Worm (Caenorhabditis elegans) whole organism, young adult: Measurements from ENCODE around the gene Y39G8B.5.

ENCODE experiments used
- B0261.1 ChIP-seq: sonication (generic microtip); optimal IDR thresholded peaks from 2 replicates; lab custom pipeline; 2016; ENCODE audit warnings: mild to moderate bottlenecking, missing genetic modification characterization, moderate library complexity, missing compliant biosample characterization
- C17E4.6 ChIP-seq: fragments of 200-800 bp; sonication (Bioruptor generic); IDR thresholded peaks from 2 replicates; pipeline ENCODE4 v1.3.6; 2022; ENCODE audit warnings: missing genetic modification reagents, missing genetic modification characterization, missing compliant biosample characterization
- D2030.7 ChIP-seq: fragments of 200-800 bp; sonication (Bioruptor generic); IDR thresholded peaks from 2 replicates; pipeline ENCODE4 v1.3.6; 2022; ENCODE audit warnings: missing genetic modification reagents, missing genetic modification characterization, missing compliant biosample characterization
- F22D6.2 ChIP-seq: sonication (generic microtip); optimal IDR thresholded peaks from 2 replicates; lab custom pipeline; 2016; ENCODE audit warnings: mild to moderate bottlenecking, missing genetic modification characterization, missing compliant biosample characterization
- F23B12.7 ChIP-seq: sonication (generic microtip); optimal IDR thresholded peaks from 2 replicates; lab custom pipeline; 2017; ENCODE audit warnings: missing genetic modification characterization, mild to moderate bottlenecking, missing compliant biosample characterization, antibody characterized with exemption, moderate library complexity; ENCODE audit not compliant: insufficient read depth
- F49E8.2 ChIP-seq: sonication (generic microtip); optimal IDR thresholded peaks from 3 replicates; lab custom pipeline; 2017; ENCODE audit warnings: missing genetic modification characterization, mild to moderate bottlenecking, missing compliant biosample characterization, antibody characterized with exemption, moderate library complexity; ENCODE audit not compliant: insufficient read depth
- F57C9.4 ChIP-seq: sonication (generic microtip); optimal IDR thresholded peaks from 2 replicates; lab custom pipeline; 2017; ENCODE audit warnings: mild to moderate bottlenecking, missing genetic modification characterization, missing compliant biosample characterization
- K12H6.12 ChIP-seq: fragments of 200-800 bp; sonication (Bioruptor generic); optimal IDR thresholded peaks from 2 replicates; lab custom pipeline; 2018; ENCODE audit warnings: mild to moderate bottlenecking, missing genetic modification characterization, missing compliant biosample characterization
- Y53F4B.3 ChIP-seq: fragments of 200-800 bp; sonication (Bioruptor generic); IDR thresholded peaks from 2 replicates; pipeline ENCODE4 v1.3.6; 2022; ENCODE audit warnings: missing genetic modification reagents, missing genetic modification characterization, missing compliant biosample characterization
- Y56A3A.18 ChIP-seq: fragments of 200-800 bp; sonication (Bioruptor generic); IDR thresholded peaks from 2 replicates; pipeline ENCODE4 v1.3.6; 2022; ENCODE audit warnings: missing genetic modification reagents, missing genetic modification characterization, missing compliant biosample characterization
- Y67H2A.10 ChIP-seq: fragments of 200-800 bp; sonication (Bioruptor generic); conservative IDR thresholded peaks from 2 replicates; pipeline ENCODE4 v1.3.6; 2022; ENCODE audit warnings: missing genetic modification reagents, missing genetic modification characterization, missing compliant biosample characterization
- Y95B8A.8 ChIP-seq: fragments of 200-800 bp; sonication (Bioruptor generic); IDR thresholded peaks from 2 replicates; pipeline ENCODE4 v1.3.6; 2022; ENCODE audit warnings: missing genetic modification reagents, missing genetic modification characterization, missing compliant biosample characterization
- ama-1 ChIP-seq, 3 experiments: fragments of 150-350 bp in 1 of 3; sonication (generic microtip) in 2 of 3; optimal IDR thresholded peaks; 2 replicates each; lab custom pipeline; 2014 to 2018; ENCODE audit warnings: missing biosample characterization in 2 of 3, missing genetic modification characterization in 2 of 3, missing genetic modification reagents in 2 of 3
- aptf-2 ChIP-seq: fragments of 200-800 bp; sonication (Bioruptor generic); conservative IDR thresholded peaks from 2 replicates; pipeline ENCODE4 v1.3.6; 2022; ENCODE audit warnings: missing genetic modification reagents, missing genetic modification characterization, missing compliant biosample characterization
- attf-3 ChIP-seq: fragments of 200-800 bp; sonication (Bioruptor generic); conservative IDR thresholded peaks from 2 replicates; pipeline ENCODE4 v1.3.6; 2022; ENCODE audit warnings: missing genetic modification reagents, missing genetic modification characterization, missing compliant biosample characterization
- attf-6 ChIP-seq: fragments of 200-800 bp; sonication (Bioruptor generic); IDR thresholded peaks from 2 replicates; pipeline ENCODE4 v1.3.6; 2022; ENCODE audit warnings: missing genetic modification reagents, missing genetic modification characterization, missing compliant biosample characterization
- bed-1 ChIP-seq: fragments of 200-800 bp; sonication (Bioruptor generic); IDR thresholded peaks from 2 replicates; pipeline ENCODE4 v1.3.6; 2022; ENCODE audit warnings: missing genetic modification reagents, missing genetic modification characterization, missing compliant biosample characterization
- cebp-2 ChIP-seq: fragments of 200-800 bp; sonication (Bioruptor generic); IDR thresholded peaks from 2 replicates; pipeline ENCODE4 v1.3.6; 2022; ENCODE audit warnings: missing genetic modification characterization, missing compliant biosample characterization
- chd-7 ChIP-seq: sonication (generic microtip); optimal IDR thresholded peaks from 2 replicates; lab custom pipeline; 2016; ENCODE audit warnings: mild to moderate bottlenecking, missing genetic modification characterization, moderate library complexity, missing compliant biosample characterization
- die-1 ChIP-seq: sonication (generic microtip); optimal IDR thresholded peaks from 2 replicates; lab custom pipeline; 2016; ENCODE audit warnings: missing genotype, mild to moderate bottlenecking, missing genetic modification characterization, missing compliant biosample characterization
- dpff-1 ChIP-seq: sonication (generic microtip); optimal IDR thresholded peaks from 2 replicates; lab custom pipeline; 2017; ENCODE audit warnings: mild to moderate bottlenecking, missing genetic modification characterization, missing compliant biosample characterization
- dpl-1 ChIP-seq: fragments of 150-350 bp; optimal IDR thresholded peaks from 2 replicates; lab custom pipeline; 2014; ENCODE audit warnings: missing biosample characterization, missing genetic modification reagents, missing genetic modification characterization
- efl-1 ChIP-seq: fragments of 150-350 bp; optimal IDR thresholded peaks from 2 replicates; lab custom pipeline; 2014; ENCODE audit warnings: missing biosample characterization, missing genetic modification reagents, missing genetic modification characterization
- egl-18 ChIP-seq: fragments of 200-800 bp; sonication (Bioruptor generic); IDR thresholded peaks from 2 replicates; pipeline ENCODE4 v1.3.6; 2022; ENCODE audit warnings: missing genetic modification reagents, missing genetic modification characterization, missing compliant biosample characterization
- egl-44 ChIP-seq: fragments of 200-800 bp; sonication (Bioruptor generic); IDR thresholded peaks from 2 replicates; pipeline ENCODE4 v1.3.6; 2022; ENCODE audit warnings: missing genetic modification reagents, missing genetic modification characterization, missing compliant biosample characterization
- ekl-4 ChIP-seq: fragments of 200-800 bp; sonication (Bioruptor generic); IDR thresholded peaks from 2 replicates; pipeline ENCODE4 v1.3.6; 2022; ENCODE audit warnings: missing genetic modification reagents, missing genetic modification characterization, missing compliant biosample characterization
- him-1 ChIP-seq: sonication (generic microtip); optimal IDR thresholded peaks from 2 replicates; lab custom pipeline; 2016; ENCODE audit warnings: missing genotype, missing genetic modification reagents, missing genetic modification characterization, missing compliant biosample characterization
- hlh-12 ChIP-seq: sonication (generic microtip); optimal IDR thresholded peaks from 2 replicates; lab custom pipeline; 2016; ENCODE audit warnings: missing genetic modification characterization, missing compliant biosample characterization
- hmg-1.2 ChIP-seq: fragments of 200-800 bp; sonication (Bioruptor generic); IDR thresholded peaks from 2 replicates; pipeline ENCODE4 v1.3.6; 2022; ENCODE audit warnings: missing genetic modification reagents, missing genetic modification characterization, missing compliant biosample characterization
- hrde-1 ChIP-seq: sonication (generic microtip); optimal IDR thresholded peaks from 2 replicates; lab custom pipeline; 2016; ENCODE audit warnings: missing genetic modification characterization, mild to moderate bottlenecking, missing compliant biosample characterization, moderate library complexity, missing genotype, missing genetic modification reagents, borderline replicate concordance
- lin-26 ChIP-seq: fragments of 200-800 bp; sonication (Bioruptor generic); IDR thresholded peaks from 2 replicates; pipeline ENCODE4 v1.3.6; 2022; ENCODE audit warnings: missing genetic modification reagents, missing genetic modification characterization, missing compliant biosample characterization
- lin-40 ChIP-seq: sonication (generic microtip); optimal IDR thresholded peaks from 2 replicates; lab custom pipeline; 2016; ENCODE audit warnings: missing genetic modification characterization, mild to moderate bottlenecking, missing compliant biosample characterization, missing genotype, missing genetic modification reagents
- lin-54 ChIP-seq: fragments of 200-800 bp; sonication (Bioruptor generic); optimal IDR thresholded peaks from 2 replicates; lab custom pipeline; 2018; ENCODE audit warnings: mild to moderate bottlenecking, missing genetic modification characterization, missing compliant biosample characterization
- madf-10 ChIP-seq: sonication (generic microtip); optimal IDR thresholded peaks from 2 replicates; lab custom pipeline; 2016; ENCODE audit warnings: mild to moderate bottlenecking, missing genetic modification characterization, missing compliant biosample characterization
- mcd-1 ChIP-seq: fragments of 200-800 bp; sonication (Bioruptor generic); IDR thresholded peaks from 2 replicates; pipeline ENCODE4 v1.3.6; 2022; ENCODE audit warnings: missing genetic modification reagents, missing genetic modification characterization, missing compliant biosample characterization
- mes-4 ChIP-seq: sonication (generic microtip); optimal IDR thresholded peaks from 2 replicates; lab custom pipeline; 2016; ENCODE audit warnings: missing genotype, missing genetic modification characterization, missing compliant biosample characterization
- nfya-1 ChIP-seq: sonication (generic microtip); optimal IDR thresholded peaks from 2 replicates; lab custom pipeline; 2017; ENCODE audit warnings: antibody characterized with exemption, missing compliant biosample characterization, missing genetic modification characterization, borderline replicate concordance; ENCODE audit not compliant: insufficient read depth
- nhr-179 ChIP-seq: sonication (generic microtip); optimal IDR thresholded peaks from 2 replicates; lab custom pipeline; 2016; ENCODE audit warnings: mild to moderate bottlenecking, missing genetic modification characterization, missing compliant biosample characterization
- nhr-80 ChIP-seq: sonication (generic microtip); optimal IDR thresholded peaks from 2 replicates; lab custom pipeline; 2016; ENCODE audit warnings: missing genetic modification characterization, missing compliant biosample characterization
- repo-1 ChIP-seq: sonication (generic microtip); optimal IDR thresholded peaks from 2 replicates; lab custom pipeline; 2017; ENCODE audit warnings: mild to moderate bottlenecking, missing genetic modification characterization, missing compliant biosample characterization
- snpc-1.3 ChIP-seq: sonication (generic microtip); optimal IDR thresholded peaks from 2 replicates; lab custom pipeline; 2017; ENCODE audit warnings: missing genetic modification characterization, mild to moderate bottlenecking, missing compliant biosample characterization, antibody characterized with exemption, moderate library complexity, missing genotype, missing genetic modification reagents; ENCODE audit not compliant: insufficient read depth
- snpc-3.4 ChIP-seq: sonication (generic microtip); optimal IDR thresholded peaks from 2 replicates; lab custom pipeline; 2017; ENCODE audit warnings: missing genetic modification characterization, mild to moderate bottlenecking, missing compliant biosample characterization, antibody characterized with exemption, moderate library complexity, missing genotype, missing genetic modification reagents
- tbp1 ChIP-seq: fragments of 200-800 bp; sonication (Bioruptor generic); optimal IDR thresholded peaks from 2 replicates; lab custom pipeline; 2018; ENCODE audit warnings: mild to moderate bottlenecking, missing genetic modification characterization, missing compliant biosample characterization
- unc-62 ChIP-seq: fragments of 150-350 bp; optimal IDR thresholded peaks from 2 replicates; lab custom pipeline; 2014; ENCODE audit warnings: missing biosample characterization, missing genetic modification reagents, missing genetic modification characterization
- zim-3 ChIP-seq: sonication (generic microtip); optimal IDR thresholded peaks from 2 replicates; lab custom pipeline; 2017; ENCODE audit warnings: mild to moderate bottlenecking, missing genetic modification characterization, moderate library complexity, missing compliant biosample characterization
- ztf-18 ChIP-seq: sonication (generic microtip); optimal IDR thresholded peaks from 2 replicates; lab custom pipeline; 2016; ENCODE audit warnings: missing genotype, mild to moderate bottlenecking, missing genetic modification characterization, missing compliant biosample characterization
- ztf-26 ChIP-seq: sonication (generic microtip); optimal IDR thresholded peaks from 2 replicates; lab custom pipeline; 2017; ENCODE audit warnings: missing genetic modification characterization, missing compliant biosample characterization
- ztf-28 ChIP-seq: fragments of 200-800 bp; sonication (Bioruptor generic); IDR thresholded peaks from 2 replicates; pipeline ENCODE4 v1.3.6; 2022; ENCODE audit warnings: missing genetic modification reagents, missing genetic modification characterization, missing compliant biosample characterization

Y39G8B.5 gene

DNA sequence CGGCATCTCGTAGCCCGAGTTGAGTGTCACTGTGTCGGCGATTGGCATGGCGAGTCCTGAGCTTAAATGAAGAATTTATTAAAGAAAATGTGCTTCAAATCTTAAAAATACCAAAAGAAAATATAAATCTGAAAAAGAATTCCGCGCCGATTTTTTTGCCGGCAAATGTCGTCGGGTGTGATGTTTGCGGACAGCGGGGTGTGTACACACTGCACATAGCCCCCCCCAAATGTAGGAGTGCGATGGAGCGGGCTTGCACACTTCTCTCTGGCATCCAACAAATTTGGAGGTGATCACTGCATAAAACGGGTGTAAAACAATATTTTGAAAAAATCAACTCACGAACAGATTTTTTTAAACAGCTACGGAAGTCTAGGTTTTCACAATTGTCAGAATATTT lies 15.5 kb downstream of the Y39G8B.5 start, which contains the start of gene Y39G8B.2:
Y39G8B.2 (minus strand) TSS at position 61 of the 400 bp plus-strand sequence.
- no peak for TF ChIP-seq him-1
- TF ChIP-seq egl-44 (GFP tag; lab: Robert Waterston, UW): no peak
- no peak for TF ChIP-seq madf-10 (tag; lab: Kevin White, UChicago)
- no peak for TF ChIP-seq zim-3 (tag; lab: Kevin White, UChicago)
- no peak for TF ChIP-seq lin-40
- peak; percentile 96 for TF ChIP-seq mcd-1 (GFP tag; lab: Robert Waterston, UW)
- TF ChIP-seq tbp1 (GFP tag; lab: Kevin White, UChicago): peak; percentile 45
- no peak for TF ChIP-seq hrde-1 (tag; lab: Kevin White, UChicago)
- TF ChIP-seq efl-1 (GFP tag; lab: Kevin White, UChicago): peak; percentile 40
- no peak for TF ChIP-seq repo-1 (tag; lab: Kevin White, UChicago)
- TF ChIP-seq ekl-4: peak; percentile 44; the same call in 1 of the 2 replicates
- peak; percentile 41 for TF ChIP-seq dpl-1 (GFP tag; lab: Kevin White, UChicago)
- no peak for TF ChIP-seq mes-4 (tag; lab: Kevin White, UChicago)
- TF ChIP-seq attf-3 (GFP tag; lab: Robert Waterston, UW): 0 out of 2 replicates have a peak, but pooled peaks have one; percentile 26
- no peak for TF ChIP-seq dpff-1
- peak; percentile 72 for TF ChIP-seq hmg-1.2 (GFP tag; lab: Robert Waterston, UW)
- TF ChIP-seq ztf-26 (tag; lab: Kevin White, UChicago): no peak
- no peak for TF ChIP-seq unc-62 (GFP tag; lab: Kevin White, UChicago)
- no peak for TF ChIP-seq F22D6.2 (tag; lab: Kevin White, UChicago)
- no peak for TF ChIP-seq lin-54 (GFP tag; lab: Kevin White, UChicago)
- TF ChIP-seq egl-18 (GFP tag; lab: Robert Waterston, UW): no peak
- TF ChIP-seq B0261.1 (tag; lab: Kevin White, UChicago): no peak
- TF ChIP-seq nhr-80 (tag; lab: Kevin White, UChicago): peak; percentile 74
- TF ChIP-seq chd-7 (tag; lab: Kevin White, UChicago): peak; percentile 1
- no peak for TF ChIP-seq Y53F4B.3 (GFP tag; lab: Robert Waterston, UW)
- no peak for TF ChIP-seq attf-6 (GFP tag; lab: Robert Waterston, UW)
- TF ChIP-seq F57C9.4: no peak
- no peak for TF ChIP-seq cebp-2 (GFP tag; lab: Robert Waterston, UW)
- TF ChIP-seq bed-1 (GFP tag; lab: Robert Waterston, UW): no peak
- no peak for TF ChIP-seq die-1 (tag; lab: Kevin White, UChicago)
- TF ChIP-seq snpc-3.4 (tag; lab: Kevin White, UChicago): no peak
- no peak for TF ChIP-seq D2030.7 (GFP tag; lab: Robert Waterston, UW)
- no peak for TF ChIP-seq snpc-1.3
- no peak for TF ChIP-seq Y95B8A.8 (GFP tag; lab: Robert Waterston, UW)
- TF ChIP-seq nfya-1 (tag; lab: Kevin White, UChicago): no peak
- peak; percentile 30 for TF ChIP-seq F23B12.7 (tag; lab: Kevin White, UChicago)
- TF ChIP-seq K12H6.12 (tag; lab: Kevin White, UChicago): peak; percentile 65
- TF ChIP-seq lin-26 (GFP tag; lab: Robert Waterston, UW): no peak
- TF ChIP-seq ztf-18 (tag; lab: Kevin White, UChicago): no peak
- TF ChIP-seq aptf-2: no peak
- TF ChIP-seq nhr-179 (tag; lab: Kevin White, UChicago): no peak
- TF ChIP-seq Y67H2A.10: no peak
- no peak for TF ChIP-seq F49E8.2 (tag; lab: Kevin White, UChicago)
- no peak for TF ChIP-seq Y56A3A.18 (GFP tag; lab: Robert Waterston, UW)
- TF ChIP-seq ama-1 (optimal IDR thresholded peaks at IDR 0.05; lab: Kevin White, UChicago): no peak
- TF ChIP-seq ama-1 (GFP tag; optimal IDR thresholded peaks at IDR 0.05; lab: Kevin White, UChicago): no peak
- TF ChIP-seq ztf-28 (GFP tag; lab: Robert Waterston, UW): no peak
- TF ChIP-seq C17E4.6 (GFP tag; lab: Robert Waterston, UW): no peak
- no peak for TF ChIP-seq hlh-12
